Worm (Caenorhabditis elegans): ENCODE data around the gene Y119D3B.21.
A peak's percentile ranks its signal among the peaks of the same experiment; 100 is the strongest.

Y119D3B.21 gene

ce11 chrIII:1229510-1229909 is 14.7 kb downstream of the Y119D3B.21 start:
- TF ChIP-seq elt-2 (tag; optimal IDR thresholded peaks at IDR 0.05) = no peak
- no peak for TF ChIP-seq pha-4 (tag; optimal IDR thresholded peaks at IDR 0.05)
- TF ChIP-seq lsy-12 (tag; optimal IDR thresholded peaks at IDR 0.05) = no peak
- TF ChIP-seq nhr-28 (tag; optimal IDR thresholded peaks at IDR 0.05) = no peak
- no peak for TF ChIP-seq daf-12 (tag; optimal IDR thresholded peaks at IDR 0.05)
- TF ChIP-seq ceh-16 (tag; optimal IDR thresholded peaks at IDR 0.05) = no peak
- TF ChIP-seq ZK546.5 (tag; optimal IDR thresholded peaks at IDR 0.05) = no peak
- TF ChIP-seq sea-2 (GFP tag; optimal IDR thresholded peaks at IDR 0.05) = no peak
- TF ChIP-seq lin-39 (tag; optimal IDR thresholded peaks at IDR 0.05) = no peak
- TF ChIP-seq ceh-28 (tag; optimal IDR thresholded peaks at IDR 0.05) = no peak
- TF ChIP-seq nhr-77 (tag; optimal IDR thresholded peaks at IDR 0.05) = no peak
- TF ChIP-seq ceh-9 (tag; optimal IDR thresholded peaks at IDR 0.05) = no peak

ce11 chrIII:1230174-1230573 is 15.4 kb downstream of the Y119D3B.21 start, which contains the start of gene pes-4:
Gene pes-4, minus strand, starts transcription at chrIII:1230274.
- no peak for TF ChIP-seq unc-39 (tag; optimal IDR thresholded peaks at IDR 0.05)
- no peak for TF ChIP-seq tbx-2 (tag; optimal IDR thresholded peaks at IDR 0.05)
- TF ChIP-seq lsy-12 (tag; optimal IDR thresholded peaks at IDR 0.05) = no peak
- TF ChIP-seq mdl-1 (tag; optimal IDR thresholded peaks at IDR 0.05) = no peak
- no peak for TF ChIP-seq nhr-11 (tag; optimal IDR thresholded peaks at IDR 0.05)
- no peak for TF ChIP-seq ztf-11 (tag; optimal IDR thresholded peaks at IDR 0.05)
- no peak for TF ChIP-seq nhr-43 (tag; optimal IDR thresholded peaks at IDR 0.05; ENCODE audit: poor library complexity, severe bottlenecking)
- TF ChIP-seq mml-1 (tag; optimal IDR thresholded peaks at IDR 0.05) = no peak
- no peak for TF ChIP-seq nhr-67 (tag; optimal IDR thresholded peaks at IDR 0.05)
- TF ChIP-seq nfya-1 (tag; optimal IDR thresholded peaks at IDR 0.05; ENCODE audit: insufficient read depth) = no peak
- TF ChIP-seq pha-4 (tag; optimal IDR thresholded peaks at IDR 0.05) = no peak
- TF ChIP-seq lin-39 (tag; optimal IDR thresholded peaks at IDR 0.05) = no peak
- TF ChIP-seq R02D3.7 (tag; optimal IDR thresholded peaks at IDR 0.05) = no peak
- no peak for TF ChIP-seq nhr-12 (tag; optimal IDR thresholded peaks at IDR 0.05)
- no peak for TF ChIP-seq ztf-4 (tag; optimal IDR thresholded peaks at IDR 0.05)
- no peak for TF ChIP-seq nhr-77 (tag; optimal IDR thresholded peaks at IDR 0.05)
- no peak for TF ChIP-seq skn-1 (tag; optimal IDR thresholded peaks at IDR 0.05)
- TF ChIP-seq fkh-10 (GFP tag; optimal IDR thresholded peaks at IDR 0.05) = no peak
- TF ChIP-seq ceh-16 (tag; optimal IDR thresholded peaks at IDR 0.05) = no peak

- no peak for TF ChIP-seq nfya-1 (tag; optimal IDR thresholded peaks at IDR 0.05; ENCODE audit: insufficient read depth)
- TF ChIP-seq mml-1 (tag; optimal IDR thresholded peaks at IDR 0.05) = no peak
- no peak for TF ChIP-seq sea-2 (GFP tag; optimal IDR thresholded peaks at IDR 0.05)
- TF ChIP-seq nhr-12 (tag; optimal IDR thresholded peaks at IDR 0.05) = no peak
- no peak for TF ChIP-seq eor-1 (tag; optimal IDR thresholded peaks at IDR 0.05)
- no peak for TF ChIP-seq fkh-2 (tag; optimal IDR thresholded peaks at IDR 0.05)
- no peak for TF ChIP-seq ceh-82 (tag; optimal IDR thresholded peaks at IDR 0.05)
- no peak for TF ChIP-seq egl-5 (tag; optimal IDR thresholded peaks at IDR 0.05)
- no peak for TF ChIP-seq elt-3 (tag; optimal IDR thresholded peaks at IDR 0.05)
- TF ChIP-seq R02D3.7 (tag; optimal IDR thresholded peaks at IDR 0.05) = no peak
- TF ChIP-seq tbx-2 (tag; optimal IDR thresholded peaks at IDR 0.05) = no peak
- TF ChIP-seq nhr-67 (tag; optimal IDR thresholded peaks at IDR 0.05) = no peak
Measured at ce11 chrIII:1230672-1231071, 15.9 kb downstream of the Y119D3B.21 start.

ce11 chrIII:1231186-1231585 is 16.4 kb downstream of the Y119D3B.21 start:
- TF ChIP-seq lin-39 (tag; optimal IDR thresholded peaks at IDR 0.05) (peak; percentile 20), nhr-25 (tag; optimal IDR thresholded peaks at IDR 0.05) (no peak)

ce11 chrIII:1238704-1239103 is 23.9 kb downstream of the Y119D3B.21 start, which contains the start of gene fbxa-61:
Gene fbxa-61, plus strand, starts transcription at chrIII:1239048.
- TF ChIP-seq mml-1 (tag; optimal IDR thresholded peaks at IDR 0.05) = no peak
- no peak for TF ChIP-seq skn-1 (tag; optimal IDR thresholded peaks at IDR 0.05)
- peak; percentile 42 for TF ChIP-seq nhr-23 (tag; optimal IDR thresholded peaks at IDR 0.05)
- no peak for TF ChIP-seq R02D3.7 (tag; optimal IDR thresholded peaks at IDR 0.05)
- no peak for TF ChIP-seq elt-2 (tag; optimal IDR thresholded peaks at IDR 0.05)
- TF ChIP-seq ama-1 (optimal IDR thresholded peaks at IDR 0.05) = no peak
- no peak for TF ChIP-seq nhr-76 (tag; optimal IDR thresholded peaks at IDR 0.05)
- peak; percentile 88 for TF ChIP-seq elt-1 (tag; optimal IDR thresholded peaks at IDR 0.05)
